Fruit fly (Drosophila melanogaster): ENCODE results near the gene CG44954.

The CG44954 gene

dm6 chr3R:30616098-30616857 lies 5.4 kb downstream of the CG44954 start:
- TF ChIP-seq pad (GFP tag; optimal IDR thresholded peaks at IDR 0.05) = peak; percentile 58
- TF ChIP-seq CG12768 (GFP tag; optimal IDR thresholded peaks at IDR 0.05) = no peak

- TF ChIP-seq bab1 (GFP tag; optimal IDR thresholded peaks at IDR 0.05) (no peak), ovo (GFP tag; optimal IDR thresholded peaks at IDR 0.05) (no peak)
These were observed 15.8 kb downstream of the CG44954 start, which contains the start of gene CG31016 for dm6 chr3R:30605889-30606288. CG31016 (plus strand) TSS chr3R:30606189.

dm6 chr3R:30603881-30604280 lies 17.8 kb downstream of the CG44954 start, which contains the start of gene PH4alphaNE3:
PH4alphaNE3 (plus strand) TSS chr3R:30604181.
- TF ChIP-seq CG5204 (GFP tag; optimal IDR thresholded peaks at IDR 0.05) (no peak), Crg-1 (GFP tag; optimal IDR thresholded peaks at IDR 0.05) (no peak), Mnt (GFP tag; optimal IDR thresholded peaks at IDR 0.05) (no peak), Clk (GFP tag; optimal IDR thresholded peaks at IDR 0.05) (no peak), CG7045 (GFP tag; optimal IDR thresholded peaks at IDR 0.05) (no peak), bab1 (GFP tag; optimal IDR thresholded peaks at IDR 0.05) (no peak), pad (GFP tag; optimal IDR thresholded peaks at IDR 0.05) (no peak), CG1620 (GFP tag; optimal IDR thresholded peaks at IDR 0.05) (no peak)

dm6 chr3R:30601440-30602256 lies 20.1 kb downstream of the CG44954 start, which contains the start of the genes CG2246 and CG31021:
CG2246 (minus strand) TSS chr3R:30601489.
CG31021 (plus strand) TSS chr3R:30602206.
- peak; percentile 12 for TF ChIP-seq pad (GFP tag; optimal IDR thresholded peaks at IDR 0.05)
- TF ChIP-seq bab1 (GFP tag; optimal IDR thresholded peaks at IDR 0.05) = peak; percentile 25
- peak; percentile 49 for TF ChIP-seq CG1620 (GFP tag; optimal IDR thresholded peaks at IDR 0.05)
- TF ChIP-seq toe (GFP tag; optimal IDR thresholded peaks at IDR 0.05) = peak; percentile 65
- peak; percentile 51 for TF ChIP-seq ovo (GFP tag; optimal IDR thresholded peaks at IDR 0.05)
- TF ChIP-seq Crg-1 (GFP tag; optimal IDR thresholded peaks at IDR 0.05) = peak; percentile 31
- TF ChIP-seq CG5204 (GFP tag; optimal IDR thresholded peaks at IDR 0.05) = peak; percentile 72
- no peak for TF ChIP-seq kay (GFP tag; ENCODE audit: borderline replicate concordance)
- TF ChIP-seq cic (GFP tag; optimal IDR thresholded peaks at IDR 0.05) = no peak
- TF ChIP-seq cnc (optimal IDR thresholded peaks at IDR 0.05) = no peak
- peak; percentile 34 for TF ChIP-seq CG7045 (GFP tag; optimal IDR thresholded peaks at IDR 0.05)
- TF ChIP-seq CG7101 (tag; optimal IDR thresholded peaks at IDR 0.05) = peak; percentile 20
- TF ChIP-seq Mnt (GFP tag; optimal IDR thresholded peaks at IDR 0.05) = peak; percentile 11
- TF ChIP-seq Hr96 (GFP tag; optimal IDR thresholded peaks at IDR 0.05) = peak; percentile 3
- TF ChIP-seq CG11617 (GFP tag; optimal IDR thresholded peaks at IDR 0.05) = peak; percentile 28
- no peak for TF ChIP-seq tj (GFP tag; optimal IDR thresholded peaks at IDR 0.05)
- peak; percentile 47 for TF ChIP-seq Clk (GFP tag; optimal IDR thresholded peaks at IDR 0.05)

- TF ChIP-seq bab1 (GFP tag; optimal IDR thresholded peaks at IDR 0.05) (peak; percentile 82), CG1620 (GFP tag; optimal IDR thresholded peaks at IDR 0.05) (peak; percentile 32), CG11617 (GFP tag; optimal IDR thresholded peaks at IDR 0.05) (peak; percentile 79), tj (GFP tag; optimal IDR thresholded peaks at IDR 0.05) (peak; percentile 51), CG33017 (tag; optimal IDR thresholded peaks at IDR 0.05) (peak; percentile 86), Hr96 (GFP tag; optimal IDR thresholded peaks at IDR 0.05) (peak; percentile 72), kay (GFP tag; ENCODE audit: borderline replicate concordance) (peak; percentile 87), CG7045 (GFP tag; optimal IDR thresholded peaks at IDR 0.05) (peak; percentile 77), ovo (GFP tag; optimal IDR thresholded peaks at IDR 0.05) (no peak), CG14711 (tag; optimal IDR thresholded peaks at IDR 0.05) (peak; percentile 69), pad (GFP tag; optimal IDR thresholded peaks at IDR 0.05) (peak; percentile 27), Mnt (GFP tag; optimal IDR thresholded peaks at IDR 0.05) (peak; percentile 47), cnc (optimal IDR thresholded peaks at IDR 0.05) (no peak), cic (GFP tag; optimal IDR thresholded peaks at IDR 0.05) (no peak), Clk (GFP tag; optimal IDR thresholded peaks at IDR 0.05) (peak; percentile 17), toe (GFP tag; optimal IDR thresholded peaks at IDR 0.05) (peak; percentile 52), CG12768 (GFP tag; optimal IDR thresholded peaks at IDR 0.05) (peak; percentile 72), Crg-1 (GFP tag; optimal IDR thresholded peaks at IDR 0.05) (peak; percentile 2), CG7101 (tag; optimal IDR thresholded peaks at IDR 0.05) (peak; percentile 87), CG5204 (GFP tag; optimal IDR thresholded peaks at IDR 0.05) (peak; percentile 78)
These were observed 21.3 kb downstream of the CG44954 start for dm6 chr3R:30600154-30601009.
